Worm (Caenorhabditis elegans) whole organism, L4 larva: ENCODE data around the gene aff-1.

Experiments
- D1046.2 ChIP-seq: fragments of 200-800 bp; sonication (Bioruptor generic); IDR thresholded peaks from 2 replicates; pipeline ENCODE4 v1.3.6; 2022; ENCODE audit warnings: missing genetic modification characterization, missing compliant biosample characterization
- daf-8 ChIP-seq: fragments of 200-800 bp; sonication (Bioruptor generic); IDR thresholded peaks from 2 replicates; pipeline ENCODE4 v1.3.6; 2022; ENCODE audit warnings: missing genetic modification characterization, missing compliant biosample characterization
- lin-15B ChIP-seq: fragments of 150-350 bp; sonication (generic microtip); optimal IDR thresholded peaks from 3 replicates; lab custom pipeline; 2014; ENCODE audit warnings: missing biosample characterization, missing genetic modification characterization
- nhr-10 ChIP-seq: fragments of 150-350 bp; optimal IDR thresholded peaks from 2 replicates; lab custom pipeline; 2014; ENCODE audit warnings: missing biosample characterization, missing genetic modification characterization
- zag-1 ChIP-seq: fragments of 150-350 bp; optimal IDR thresholded peaks from 2 replicates; lab custom pipeline; 2014; ENCODE audit warnings: missing biosample characterization, missing genetic modification characterization
- ztf-11 ChIP-seq: fragments of 150-350 bp; optimal IDR thresholded peaks from 2 replicates; lab custom pipeline; 2014; ENCODE audit warnings: missing biosample characterization, missing genetic modification characterization

ce11 chrII:6913309-6913708, 49.8 kb upstream of the aff-1 start, which contains the start of gene cyn-10:
- no peak; the same call in 1 of the 2 replicates for TF ChIP-seq D1046.2 (GFP tag; lab: Robert Waterston, UW)
- no peak for TF ChIP-seq lin-15B (tag; lab: Kevin White, UChicago)
- no peak for TF ChIP-seq daf-8 (GFP tag; lab: Robert Waterston, UW)
- no peak for TF ChIP-seq nhr-10 (tag; lab: Kevin White, UChicago)
- no peak for TF ChIP-seq ztf-11
- TF ChIP-seq zag-1 (tag; lab: Kevin White, UChicago): no peak
